Fruit fly (Drosophila melanogaster) whole organism, embryonic: Measurements from ENCODE around the gene por.

Experiments
- Ada2b ChIP-seq: fragments of 200-800 bp; sonication (Bioruptor generic); IDR thresholded peaks from 2 replicates; pipeline ENCODE4 v1.3.6; 2022; ENCODE audit warnings: missing biosample characterization, missing genetic modification characterization
- Atf-2 ChIP-seq: fragments of 200-800 bp; sonication (Bioruptor generic); optimal IDR thresholded peaks from 2 replicates; lab custom pipeline; 2016; ENCODE audit warnings: missing biosample characterization, missing genetic modification characterization
- BEAF-32 ChIP-seq: fragments of 200-800 bp; sonication (Bioruptor generic); optimal IDR thresholded peaks from 3 replicates; lab custom pipeline; 2017; ENCODE audit warnings: missing biosample characterization, missing genetic modification characterization, mild to moderate bottlenecking, moderate library complexity, missing genetic modification reagents
- Bdp1 ChIP-seq: fragments of 200-800 bp; sonication (Bioruptor generic); optimal IDR thresholded peaks from 3 replicates; lab custom pipeline; 2016; ENCODE audit warnings: missing biosample characterization, missing genetic modification characterization
- Bteb2 ChIP-seq: fragments of 200-800 bp; sonication (Bioruptor generic); optimal IDR thresholded peaks from 2 replicates; lab custom pipeline; 2016; ENCODE audit warnings: missing biosample characterization, missing genetic modification characterization
- CG10366 ChIP-seq: fragments of 200-800 bp; sonication (Bioruptor generic); IDR thresholded peaks from 2 replicates; pipeline ENCODE4 v1.3.6; 2022; ENCODE audit warnings: missing biosample characterization, missing genetic modification characterization
- CG10543 ChIP-seq: fragments of 200-800 bp; sonication (Bioruptor generic); optimal IDR thresholded peaks from 3 replicates; lab custom pipeline; 2017; ENCODE audit warnings: missing biosample characterization, mild to moderate bottlenecking, missing genetic modification characterization, moderate library complexity
- CG11093 ChIP-seq: fragments of 200-800 bp; sonication (Bioruptor generic); IDR thresholded peaks from 3 replicates; pipeline ENCODE4 v1.3.6; 2022; ENCODE audit warnings: missing biosample characterization, missing genetic modification characterization
- CG11560 ChIP-seq: fragments of 200-800 bp; sonication (Bioruptor generic); IDR thresholded peaks from 3 replicates; pipeline ENCODE4 v1.3.6; 2022; ENCODE audit warnings: missing biosample characterization, missing genetic modification characterization
- CG12744 ChIP-seq: fragments of 200-800 bp; sonication (Bioruptor generic); optimal IDR thresholded peaks from 2 replicates; lab custom pipeline; 2016; ENCODE audit warnings: missing biosample characterization, missing genetic modification characterization
- CG16863 ChIP-seq: fragments of 200-800 bp; sonication (Bioruptor generic); optimal IDR thresholded peaks from 3 replicates; lab custom pipeline; 2016; ENCODE audit warnings: missing biosample characterization, missing genetic modification characterization
- CG17385 ChIP-seq: fragments of 200-800 bp; sonication (Bioruptor generic); optimal IDR thresholded peaks from 3 replicates; lab custom pipeline; 2018; ENCODE audit warnings: missing biosample characterization, mild to moderate bottlenecking, missing genetic modification characterization
- CG2116 ChIP-seq: fragments of 200-800 bp; sonication (Bioruptor generic); optimal IDR thresholded peaks from 3 replicates; lab custom pipeline; 2018; ENCODE audit warnings: missing biosample characterization, mild to moderate bottlenecking, missing genetic modification characterization
- CG2678 ChIP-seq: fragments of 200-800 bp; sonication (Bioruptor generic); optimal IDR thresholded peaks from 3 replicates; lab custom pipeline; 2019; ENCODE audit warnings: missing biosample characterization, mild to moderate bottlenecking, missing genetic modification characterization, moderate library complexity
- CG31365 ChIP-seq: fragments of 200-800 bp; sonication (Bioruptor generic); optimal IDR thresholded peaks from 2 replicates; lab custom pipeline; 2018; ENCODE audit warnings: missing biosample characterization, mild to moderate bottlenecking, missing genetic modification characterization
- CG33557 ChIP-seq: fragments of 200-800 bp; sonication (Bioruptor generic); optimal IDR thresholded peaks from 2 replicates; lab custom pipeline; 2019; ENCODE audit warnings: missing biosample characterization, mild to moderate bottlenecking, missing genetic modification characterization, moderate library complexity
- CG6683 ChIP-seq: fragments of 200-800 bp; sonication (Bioruptor generic); optimal IDR thresholded peaks from 2 replicates; lab custom pipeline; 2017; ENCODE audit warnings: missing biosample characterization, mild to moderate bottlenecking, missing genetic modification characterization, missing genetic modification reagents
- CG6765 ChIP-seq: fragments of 200-800 bp; sonication (Bioruptor generic); optimal IDR thresholded peaks from 3 replicates; lab custom pipeline; 2017; ENCODE audit warnings: missing biosample characterization, mild to moderate bottlenecking, missing genetic modification characterization
- CG7786 ChIP-seq: fragments of 200-800 bp; sonication (Bioruptor generic); optimal IDR thresholded peaks from 2 replicates; lab custom pipeline; 2016; ENCODE audit warnings: missing biosample characterization, missing genetic modification characterization
- CG8388 ChIP-seq: fragments of 200-800 bp; sonication (Bioruptor generic); optimal IDR thresholded peaks from 2 replicates; lab custom pipeline; 2019; ENCODE audit warnings: missing biosample characterization, mild to moderate bottlenecking, missing genetic modification characterization, moderate library complexity
- CG8765 ChIP-seq: fragments of 200-800 bp; sonication (Bioruptor generic); IDR thresholded peaks from 2 replicates; pipeline ENCODE4 v1.3.6; 2022; ENCODE audit warnings: missing biosample characterization, missing genetic modification characterization
- Dll ChIP-seq: fragments of 200-800 bp; sonication (Bioruptor generic); IDR thresholded peaks from 4 replicates; pipeline ENCODE4 v1.3.6; 2022; ENCODE audit warnings: missing biosample characterization, missing genetic modification characterization; ENCODE audit not compliant: partially characterized antibody
- E2f1 ChIP-seq: fragments of 200-800 bp; sonication (Bioruptor generic); IDR thresholded peaks from 2 replicates; pipeline ENCODE4 v1.3.6; 2022; ENCODE audit warnings: missing biosample characterization, missing genetic modification characterization
- E2f2 ChIP-seq: fragments of 200-800 bp; sonication (Bioruptor generic); IDR thresholded peaks from 2 replicates; pipeline ENCODE4 v1.3.6; 2022; ENCODE audit warnings: missing biosample characterization, missing genetic modification characterization
- Ets65A ChIP-seq: fragments of 200-800 bp; sonication (Bioruptor generic); peaks from one replicate; lab custom pipeline; 2016; ENCODE audit warnings: missing biosample characterization, missing genetic modification characterization
- HmgZ ChIP-seq: fragments of 200-800 bp; sonication (Bioruptor generic); optimal IDR thresholded peaks from 2 replicates; lab custom pipeline; 2018; ENCODE audit warnings: missing biosample characterization, mild to moderate bottlenecking, missing genetic modification characterization
- Med ChIP-seq: fragments of 200-800 bp; sonication (Bioruptor generic); peaks from one replicate; lab custom pipeline; 2016; ENCODE audit warnings: missing biosample characterization, missing genetic modification characterization, mild to moderate bottlenecking, inconsistent platforms, moderate library complexity
- NfI ChIP-seq: fragments of 200-800 bp; sonication (Bioruptor generic); optimal IDR thresholded peaks from 3 replicates; lab custom pipeline; 2018; ENCODE audit warnings: missing biosample characterization, mild to moderate bottlenecking, missing genetic modification characterization, moderate library complexity
- Optix ChIP-seq: fragments of 200-800 bp; sonication (Bioruptor generic); IDR thresholded peaks from 3 replicates; pipeline ENCODE4 v1.3.6; 2022; ENCODE audit warnings: missing biosample characterization, missing genetic modification characterization
- Pdp1 ChIP-seq, 2 experiments: fragments of 200-800 bp; sonication (Bioruptor generic); optimal IDR thresholded peaks; 3 replicates each; lab custom pipeline; 2016; ENCODE audit warnings: missing biosample characterization in 2 of 2, missing genetic modification characterization in 2 of 2, mild to moderate bottlenecking in 1 of 2, moderate library complexity in 1 of 2
- Scr ChIP-seq: fragments of 200-800 bp; sonication (Bioruptor generic); IDR thresholded peaks from 2 replicates; pipeline ENCODE4 v1.3.6; 2022; ENCODE audit warnings: missing biosample characterization, missing genetic modification characterization; ENCODE audit not compliant: partially characterized antibody
- TFAM ChIP-seq: fragments of 200-800 bp; sonication (Bioruptor generic); optimal IDR thresholded peaks from 2 replicates; lab custom pipeline; 2017; ENCODE audit warnings: missing biosample characterization, missing genetic modification characterization, inconsistent platforms
- Vsx1 ChIP-seq: fragments of 200-800 bp; sonication (Bioruptor generic); optimal IDR thresholded peaks from 2 replicates; lab custom pipeline; 2017; ENCODE audit warnings: missing biosample characterization, mild to moderate bottlenecking, missing genetic modification characterization, missing genetic modification reagents
- bab2 ChIP-seq: fragments of 200-800 bp; sonication (Bioruptor generic); optimal IDR thresholded peaks from 2 replicates; lab custom pipeline; 2016; ENCODE audit warnings: missing biosample characterization, missing genetic modification characterization
- corto ChIP-seq: fragments of 200-800 bp; sonication (Bioruptor generic); optimal IDR thresholded peaks from 2 replicates; lab custom pipeline; 2016; ENCODE audit warnings: missing biosample characterization, mild to moderate bottlenecking, missing genetic modification characterization, moderate library complexity
- crol ChIP-seq: fragments of 200-800 bp; sonication (Bioruptor generic); IDR thresholded peaks from 2 replicates; pipeline ENCODE4 v1.3.6; 2022; ENCODE audit warnings: missing biosample characterization, missing genetic modification characterization
- eve ChIP-seq, 2 experiments: fragments of >200 bp; optimal IDR thresholded peaks; 2 replicates each; lab custom pipeline; 2017; ENCODE audit warnings: missing biosample characterization in 2 of 2, missing genetic modification characterization in 2 of 2
- gem ChIP-seq: fragments of 200-800 bp; sonication (Bioruptor generic); optimal IDR thresholded peaks from 2 replicates; lab custom pipeline; 2019; ENCODE audit warnings: missing biosample characterization, mild to moderate bottlenecking, missing genetic modification characterization, moderate library complexity
- gsb ChIP-seq: fragments of 200-800 bp; sonication (Bioruptor generic); IDR thresholded peaks from 2 replicates; pipeline ENCODE4 v1.3.6; 2022; ENCODE audit warnings: missing biosample characterization, missing genetic modification characterization
- lilli ChIP-seq: fragments of 200-800 bp; sonication (Bioruptor generic); optimal IDR thresholded peaks from 3 replicates; lab custom pipeline; 2016; ENCODE audit warnings: missing biosample characterization, missing genetic modification characterization
- mirr ChIP-seq: fragments of 200-800 bp; sonication (Bioruptor generic); optimal IDR thresholded peaks from 3 replicates; lab custom pipeline; 2018; ENCODE audit warnings: missing biosample characterization, mild to moderate bottlenecking, missing genetic modification characterization
- nau ChIP-seq: fragments of 200-800 bp; sonication (Bioruptor generic); optimal IDR thresholded peaks from 3 replicates; lab custom pipeline; 2017; ENCODE audit warnings: missing biosample characterization, mild to moderate bottlenecking, missing genetic modification characterization, missing genetic modification reagents
- onecut ChIP-seq: fragments of 200-800 bp; sonication (Bioruptor generic); IDR thresholded peaks from 2 replicates; pipeline ENCODE4 v1.3.6; 2022; ENCODE audit warnings: missing biosample characterization, missing genetic modification characterization
- pnt ChIP-seq: fragments of 200-800 bp; sonication (Bioruptor generic); optimal IDR thresholded peaks from 3 replicates; lab custom pipeline; 2016; ENCODE audit warnings: missing biosample characterization, missing genetic modification characterization
- psq ChIP-seq: fragments of 200-800 bp; sonication (Bioruptor generic); optimal IDR thresholded peaks from 2 replicates; lab custom pipeline; 2017; ENCODE audit warnings: missing biosample characterization, missing genetic modification characterization
- sens ChIP-seq: fragments of 200-800 bp; sonication (Bioruptor generic); peaks from one replicate; lab custom pipeline; 2016; ENCODE audit warnings: missing biosample characterization, missing genetic modification characterization
- stwl ChIP-seq: fragments of 200-800 bp; sonication (Bioruptor generic); optimal IDR thresholded peaks from 3 replicates; lab custom pipeline; 2018; ENCODE audit warnings: missing biosample characterization, mild to moderate bottlenecking, missing genetic modification characterization, moderate library complexity
- twi ChIP-seq: fragments of 200-800 bp; optimal IDR thresholded peaks from 2 replicates; lab custom pipeline; 2019; ENCODE audit warnings: missing biosample characterization, mild to moderate bottlenecking, missing genetic modification characterization, moderate library complexity
- wek ChIP-seq: fragments of 200-800 bp; sonication (Bioruptor generic); optimal IDR thresholded peaks from 3 replicates; lab custom pipeline; 2018; ENCODE audit warnings: missing biosample characterization, mild to moderate bottlenecking, missing genetic modification characterization, moderate library complexity
- zen ChIP-seq: fragments of 200-800 bp; sonication (Bioruptor generic); optimal IDR thresholded peaks from 3 replicates; lab custom pipeline; 2018; ENCODE audit warnings: missing biosample characterization, mild to moderate bottlenecking, missing genetic modification characterization, moderate library complexity

Gene por

dm6 chrX:18409938-18410337 is 30.3 kb upstream of the por start, which contains the start of gene Nt5b (continued):
- TF ChIP-seq CG6683 (GFP tag; lab: Kevin White, UChicago) (no peak), Optix (GFP tag; lab: Robert Waterston, UW) (no peak), sens (no peak), E2f1 (GFP tag; lab: Robert Waterston, UW) (no peak), CG16863 (no peak), CG11560 (tag; lab: Robert Waterston, UW) (no peak), stwl (tag; lab: Kevin White, UChicago) (peak; percentile 66), psq (GFP tag; lab: Kevin White, UChicago) (peak; percentile 45), NfI (GFP tag; lab: Kevin White, UChicago) (no peak), CG2116 (GFP tag; lab: Kevin White, UChicago) (peak; percentile 15), CG10366 (GFP tag; lab: Robert Waterston, UW) (no peak), eve (GFP tag; optimal IDR thresholded peaks at IDR 0.05; lab: Kevin White, UChicago) (no peak), CG17385 (GFP tag; lab: Kevin White, UChicago) (peak; percentile 88), Scr (GFP tag; lab: Robert Waterston, UW) (peak; percentile 36; the same call in 1 of the 2 replicates), CG8765 (GFP tag; lab: Robert Waterston, UW) (no peak), CG31365 (no peak), Dll (GFP tag; lab: Robert Waterston, UW) (peak; percentile 55; the same call in 1 of the 4 replicates), E2f2 (GFP tag; lab: Robert Waterston, UW) (peak; percentile 88), zen (no peak), BEAF-32 (GFP tag; lab: Kevin White, UChicago) (peak; percentile 25), Pdp1 (GFP tag; optimal IDR thresholded peaks at IDR 0.05; lab: Kevin White, UChicago) (peak in 1 of 2 experiments; percentile 74), CG12744 (no peak), Atf-2 (GFP tag; lab: Kevin White, UChicago) (no peak), wek (GFP tag; lab: Kevin White, UChicago) (no peak), pnt (GFP tag; lab: Kevin White, UChicago) (no peak), Vsx1 (no peak), twi (tag; lab: Kevin White, UChicago) (no peak), CG6765 (GFP tag; lab: Kevin White, UChicago) (no peak)

- no peak for TF ChIP-seq nau (GFP tag; lab: Kevin White, UChicago)
- TF ChIP-seq gsb: no peak
- peak; percentile 53 for TF ChIP-seq Med
- TF ChIP-seq onecut (GFP tag; lab: Robert Waterston, UW): peak; percentile 72
- TF ChIP-seq CG11093 (GFP tag; lab: Robert Waterston, UW): no peak
- peak; percentile 54 for TF ChIP-seq Vsx1
- peak; percentile 27; the same call in 1 of the 2 replicates for TF ChIP-seq crol (GFP tag; lab: Robert Waterston, UW)
- TF ChIP-seq, all 482 proteins: peak for 4
Measured at dm6 chrX:18409449-18409848, 29.8 kb upstream of the por start.

dm6 chrX:18407394-18407721 is 27.7 kb upstream of the por start:
- TF ChIP-seq CG7786: no peak
- TF ChIP-seq lilli (GFP tag; lab: Kevin White, UChicago): peak; percentile 13
- peak; percentile 34 for TF ChIP-seq Bteb2 (GFP tag; lab: Kevin White, UChicago)
- peak; percentile 35 for TF ChIP-seq bab2 (GFP tag; lab: Kevin White, UChicago)
- TF ChIP-seq mirr (GFP tag; lab: Kevin White, UChicago): no peak
- TF ChIP-seq TFAM (GFP tag; lab: Kevin White, UChicago): no peak
- TF ChIP-seq sens: peak; percentile 84
- TF ChIP-seq HmgZ (tag; lab: Kevin White, UChicago): peak; percentile 5
- TF ChIP-seq Ada2b (GFP tag; lab: Robert Waterston, UW): 0 out of 2 replicates have a peak, but pooled peaks have one; percentile 23
- TF ChIP-seq Bdp1 (GFP tag; lab: Kevin White, UChicago): no peak
- TF ChIP-seq gem (tag; lab: Kevin White, UChicago): peak; percentile 61
- TF ChIP-seq Ets65A: peak; percentile 82
- TF ChIP-seq CG8388: peak; percentile 2
- peak; percentile 42 for TF ChIP-seq CG2678
- TF ChIP-seq CG33557: no peak
- no peak for TF ChIP-seq corto
- TF ChIP-seq CG10543 (GFP tag; lab: Kevin White, UChicago): no peak
